Worm (Caenorhabditis elegans) whole organism, midembryonic: ENCODE data around the gene C49G7.13.

ENCODE experiments used
- tab-1 ChIP-seq: fragments of 200-800 bp; sonication (Bioruptor generic); IDR thresholded peaks from 2 replicates; pipeline ENCODE4 v1.3.6; 2022; ENCODE audit warnings: missing genetic modification characterization, missing compliant biosample characterization
- ztf-29 ChIP-seq: fragments of 200-800 bp; sonication (Bioruptor generic); IDR thresholded peaks from 2 replicates; pipeline ENCODE4 v1.3.6; 2022; ENCODE audit warnings: missing genetic modification reagents, missing genetic modification characterization, missing compliant biosample characterization

DNA sequence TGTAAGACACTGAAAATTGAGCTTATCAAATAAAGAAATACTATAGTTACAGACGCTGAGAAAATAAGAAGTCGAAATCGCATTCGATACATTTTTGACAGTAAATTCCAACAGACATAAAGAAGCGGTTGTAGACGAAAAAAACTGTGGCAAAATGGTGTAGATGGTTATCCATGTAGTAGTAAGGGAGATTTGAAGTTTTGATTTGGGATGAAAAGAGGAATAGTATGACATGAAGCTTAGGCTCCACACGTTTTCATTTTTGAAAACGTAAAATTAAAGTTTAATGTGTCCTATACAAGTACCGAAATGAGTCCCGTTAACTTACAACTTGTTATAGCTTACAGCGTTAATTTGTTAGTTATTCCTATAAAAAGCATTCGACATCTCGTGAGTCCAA lies 41.9 kb upstream of the C49G7.13 start, which contains the start of gene K09D9.9:
- TF ChIP-seq ztf-29 (GFP tag; lab: Robert Waterston, UW) = no peak
- TF ChIP-seq tab-1 (GFP tag; lab: Robert Waterston, UW) = no peak
